Fruit fly (Drosophila melanogaster) whole organism, embryonic: ENCODE results near the gene CG42693.

Source experiments
- ATbp ChIP-seq: fragments of 200-800 bp; sonication (Bioruptor generic); optimal IDR thresholded peaks from 2 replicates; lab custom pipeline; 2017; ENCODE audit warnings: missing biosample characterization, mild to moderate bottlenecking, missing genetic modification characterization, missing genetic modification reagents
- B-H2 ChIP-seq: fragments of 200-800 bp; sonication (Bioruptor generic); optimal IDR thresholded peaks from 2 replicates; lab custom pipeline; 2018; ENCODE audit warnings: missing biosample characterization, mild to moderate bottlenecking, missing genetic modification characterization
- Blimp-1 ChIP-seq: fragments of 200-800 bp; sonication (Bioruptor generic); optimal IDR thresholded peaks from 3 replicates; lab custom pipeline; 2018; ENCODE audit warnings: missing biosample characterization, missing genetic modification characterization, mild to moderate bottlenecking, moderate library complexity, missing genetic modification reagents
- C15 ChIP-seq: fragments of 200-800 bp; sonication (Bioruptor generic); IDR thresholded peaks from 3 replicates; pipeline ENCODE4 v1.3.6; 2022; ENCODE audit warnings: missing biosample characterization, missing genetic modification characterization
- CG11456 ChIP-seq: fragments of 200-800 bp; sonication (Bioruptor generic); IDR thresholded peaks from 3 replicates; pipeline ENCODE4 v1.3.6; 2022; ENCODE audit warnings: missing biosample characterization, missing genetic modification characterization
- CG11696 ChIP-seq: fragments of 200-800 bp; sonication (Bioruptor generic); IDR thresholded peaks from 2 replicates; pipeline ENCODE4 v1.3.6; 2022; ENCODE audit warnings: missing biosample characterization, missing genetic modification characterization
- CG12155 ChIP-seq: fragments of 200-800 bp; sonication (Bioruptor generic); optimal IDR thresholded peaks from 3 replicates; lab custom pipeline; 2016; ENCODE audit warnings: missing biosample characterization, missing genetic modification characterization
- CG13424 ChIP-seq: fragments of 200-800 bp; sonication (Bioruptor generic); optimal IDR thresholded peaks from 2 replicates; lab custom pipeline; 2019; ENCODE audit warnings: missing biosample characterization, mild to moderate bottlenecking, missing genetic modification characterization, moderate library complexity
- CG14710 ChIP-seq: fragments of 200-800 bp; sonication (Bioruptor generic); optimal IDR thresholded peaks from 3 replicates; lab custom pipeline; 2019; ENCODE audit warnings: missing biosample characterization, mild to moderate bottlenecking, missing genetic modification characterization, moderate library complexity
- CG1529 ChIP-seq: fragments of 200-800 bp; sonication (Bioruptor generic); optimal IDR thresholded peaks from 3 replicates; lab custom pipeline; 2018; ENCODE audit warnings: missing biosample characterization, missing genetic modification characterization
- CG18011 ChIP-seq: fragments of 200-800 bp; sonication (Bioruptor generic); optimal IDR thresholded peaks from 2 replicates; lab custom pipeline; 2017; ENCODE audit warnings: missing biosample characterization, missing genetic modification characterization, mild to moderate bottlenecking, moderate library complexity, missing genotype
- CG18476 ChIP-seq: fragments of 200-800 bp; sonication (Bioruptor generic); optimal IDR thresholded peaks from 2 replicates; lab custom pipeline; 2016; ENCODE audit warnings: missing biosample characterization, mild to moderate bottlenecking, missing genetic modification characterization
- CG2199 ChIP-seq: fragments of 200-800 bp; sonication (Bioruptor generic); IDR thresholded peaks from 3 replicates; pipeline ENCODE4 v1.3.6; 2022; ENCODE audit warnings: missing biosample characterization, missing genetic modification characterization
- CG2712 ChIP-seq: fragments of 200-800 bp; optimal IDR thresholded peaks from 3 replicates; lab custom pipeline; 2019; ENCODE audit warnings: missing biosample characterization, mild to moderate bottlenecking, missing genetic modification characterization, moderate library complexity
- CG2889 ChIP-seq: fragments of 200-800 bp; sonication (Bioruptor generic); IDR thresholded peaks from 3 replicates; pipeline ENCODE4 v1.3.6; 2022; ENCODE audit warnings: missing biosample characterization, missing genetic modification characterization
- CG3065 ChIP-seq: fragments of 200-800 bp; sonication (Bioruptor generic); optimal IDR thresholded peaks from 2 replicates; lab custom pipeline; 2016; ENCODE audit warnings: missing biosample characterization, missing genetic modification characterization
- CG34224 ChIP-seq: fragments of 200-800 bp; sonication (Bioruptor generic); IDR thresholded peaks from 3 replicates; pipeline ENCODE4 v1.3.6; 2022; ENCODE audit warnings: missing biosample characterization, missing genetic modification characterization; ENCODE audit not compliant: partially characterized antibody
- CG4730 ChIP-seq: fragments of 200-800 bp; sonication (Bioruptor generic); IDR thresholded peaks from 2 replicates; pipeline ENCODE4 v1.3.6; 2022; ENCODE audit warnings: missing biosample characterization, missing genetic modification characterization
- CG6254 ChIP-seq: fragments of 200-800 bp; sonication (Bioruptor generic); optimal IDR thresholded peaks from 3 replicates; lab custom pipeline; 2017; ENCODE audit warnings: mild to moderate bottlenecking, missing biosample characterization, missing genetic modification reagents, missing genetic modification characterization
- CG6791 ChIP-seq: fragments of 200-800 bp; sonication (Bioruptor generic); IDR thresholded peaks from 3 replicates; pipeline ENCODE4 v1.3.6; 2022; ENCODE audit warnings: missing biosample characterization, missing genetic modification characterization; ENCODE audit not compliant: partially characterized antibody
- CG7556 ChIP-seq: fragments of 200-800 bp; sonication (Bioruptor generic); optimal IDR thresholded peaks from 2 replicates; lab custom pipeline; 2017; ENCODE audit warnings: missing biosample characterization, mild to moderate bottlenecking, missing genetic modification characterization
- CG7963 ChIP-seq: fragments of 200-800 bp; sonication (Bioruptor generic); IDR thresholded peaks from 3 replicates; pipeline ENCODE4 v1.3.6; 2022; ENCODE audit warnings: missing biosample characterization, missing genetic modification characterization; ENCODE audit not compliant: partially characterized antibody
- CG8388 ChIP-seq: fragments of 200-800 bp; sonication (Bioruptor generic); optimal IDR thresholded peaks from 2 replicates; lab custom pipeline; 2019; ENCODE audit warnings: missing biosample characterization, mild to moderate bottlenecking, missing genetic modification characterization, moderate library complexity
- CG9437 ChIP-seq: fragments of 200-800 bp; sonication (Bioruptor generic); optimal IDR thresholded peaks from 2 replicates; lab custom pipeline; 2018; ENCODE audit warnings: missing biosample characterization, mild to moderate bottlenecking, missing genetic modification characterization
- CHES-1-like ChIP-seq: fragments of 200-800 bp; sonication (Bioruptor generic); optimal IDR thresholded peaks from 2 replicates; lab custom pipeline; 2016; ENCODE audit warnings: missing biosample characterization, missing genetic modification characterization
- CTCF ChIP-seq: fragments of 200-800 bp; sonication (Bioruptor generic); optimal IDR thresholded peaks from 2 replicates; lab custom pipeline; 2017; ENCODE audit warnings: missing biosample characterization, mild to moderate bottlenecking, missing genetic modification characterization, moderate library complexity
- Ets65A ChIP-seq: fragments of 200-800 bp; sonication (Bioruptor generic); peaks from one replicate; lab custom pipeline; 2016; ENCODE audit warnings: missing biosample characterization, missing genetic modification characterization
- Fer3 ChIP-seq: fragments of 200-800 bp; sonication (Bioruptor generic); optimal IDR thresholded peaks from 2 replicates; lab custom pipeline; 2018; ENCODE audit warnings: missing biosample characterization, mild to moderate bottlenecking, missing genetic modification characterization, moderate library complexity
- HLHmδ ChIP-seq: fragments of 200-800 bp; sonication (Bioruptor generic); optimal IDR thresholded peaks from 2 replicates; lab custom pipeline; 2018; ENCODE audit warnings: missing biosample characterization, mild to moderate bottlenecking, missing genetic modification characterization, moderate library complexity
- Hr78 ChIP-seq, 2 experiments: fragments of 200-800 bp in 1 of 2; fragments of >200 bp in 1 of 2; sonication (Bioruptor generic) in 1 of 2; optimal IDR thresholded peaks; 2 replicates each; lab custom pipeline; 2017 to 2019; ENCODE audit warnings: missing biosample characterization in 2 of 2, missing genetic modification characterization in 2 of 2, mild to moderate bottlenecking in 1 of 2, moderate library complexity in 1 of 2
- Kr ChIP-seq: fragments of 200-800 bp; sonication (Bioruptor generic); optimal IDR thresholded peaks from 2 replicates; lab custom pipeline; 2017; ENCODE audit warnings: missing biosample characterization, mild to moderate bottlenecking, missing genetic modification characterization
- Sox100B ChIP-seq: fragments of 200-800 bp; sonication (Bioruptor generic); optimal IDR thresholded peaks from 3 replicates; lab custom pipeline; 2018; ENCODE audit warnings: missing biosample characterization, mild to moderate bottlenecking, missing genetic modification characterization
- ara ChIP-seq: fragments of 200-800 bp; sonication (Bioruptor generic); IDR thresholded peaks from 2 replicates; pipeline ENCODE4 v1.3.6; 2022; ENCODE audit warnings: missing biosample characterization, missing genetic modification characterization
- cg ChIP-seq: fragments of 200-800 bp; sonication (Bioruptor generic); optimal IDR thresholded peaks from 3 replicates; lab custom pipeline; 2019; ENCODE audit warnings: missing biosample characterization, mild to moderate bottlenecking, missing genetic modification characterization, moderate library complexity
- chm ChIP-seq: fragments of 200-800 bp; sonication (Bioruptor generic); IDR thresholded peaks from 2 replicates; pipeline ENCODE4 v1.3.6; 2022; ENCODE audit warnings: missing biosample characterization, missing genetic modification characterization
- dan ChIP-seq: fragments of 200-800 bp; sonication (Bioruptor generic); IDR thresholded peaks from 2 replicates; pipeline ENCODE4 v1.3.6; 2022; ENCODE audit warnings: missing biosample characterization, missing genetic modification characterization
- dmrt11E ChIP-seq: fragments of 200-800 bp; sonication (Bioruptor generic); optimal IDR thresholded peaks from 3 replicates; lab custom pipeline; 2018; ENCODE audit warnings: missing biosample characterization, mild to moderate bottlenecking, missing genetic modification characterization, moderate library complexity
- fd96Cb ChIP-seq: fragments of 200-800 bp; sonication (Bioruptor generic); optimal IDR thresholded peaks from 2 replicates; lab custom pipeline; 2018; ENCODE audit warnings: missing biosample characterization, mild to moderate bottlenecking, missing genetic modification characterization, moderate library complexity
- lmd ChIP-seq: fragments of 200-800 bp; sonication (Bioruptor generic); IDR thresholded peaks from 2 replicates; pipeline ENCODE4 v1.3.6; 2022; ENCODE audit warnings: missing biosample characterization, missing genetic modification characterization
- lola ChIP-seq, 3 experiments: fragments of >200 bp in 2 of 3; fragments of 200-800 bp in 1 of 3; sonication (Bioruptor generic) in 1 of 3; optimal IDR thresholded peaks; 2 replicates each; lab custom pipeline; 2017 to 2019; ENCODE audit warnings: missing biosample characterization in 3 of 3, missing genetic modification characterization in 3 of 3, mild to moderate bottlenecking in 1 of 3, moderate library complexity in 1 of 3
- nmo ChIP-seq: fragments of 200-800 bp; sonication (Bioruptor generic); optimal IDR thresholded peaks from 2 replicates; lab custom pipeline; 2018; ENCODE audit warnings: missing biosample characterization, mild to moderate bottlenecking, missing genetic modification characterization, moderate library complexity
- onecut ChIP-seq: fragments of 200-800 bp; sonication (Bioruptor generic); IDR thresholded peaks from 2 replicates; pipeline ENCODE4 v1.3.6; 2022; ENCODE audit warnings: missing biosample characterization, missing genetic modification characterization
- phol ChIP-seq: fragments of 200-800 bp; sonication (Bioruptor generic); optimal IDR thresholded peaks from 3 replicates; lab custom pipeline; 2018; ENCODE audit warnings: missing biosample characterization, mild to moderate bottlenecking, missing genetic modification characterization, moderate library complexity
- repo ChIP-seq: fragments of 200-800 bp; sonication (Bioruptor generic); optimal IDR thresholded peaks from 2 replicates; lab custom pipeline; 2016; ENCODE audit warnings: missing biosample characterization, missing genetic modification characterization
- sc ChIP-seq, 3 experiments: fragments of >200 bp in 2 of 3; fragments of 200-800 bp in 1 of 3; sonication (Bioruptor generic) in 1 of 3; optimal IDR thresholded peaks; 2 replicates in 2 of 3; 3 replicates in 1 of 3; lab custom pipeline; 2017; ENCODE audit warnings: mild to moderate bottlenecking in 1 of 3, missing biosample characterization in 1 of 3, missing genetic modification characterization in 1 of 3, missing genetic modification reagents in 1 of 3
- seq ChIP-seq: fragments of 200-800 bp; sonication (Bioruptor generic); IDR thresholded peaks from 2 replicates; pipeline ENCODE4 v1.3.6; 2022; ENCODE audit warnings: missing biosample characterization, missing genetic modification characterization
- sug ChIP-seq: fragments of 200-800 bp; optimal IDR thresholded peaks from 2 replicates; lab custom pipeline; 2019; ENCODE audit warnings: missing biosample characterization, mild to moderate bottlenecking, missing genetic modification characterization, moderate library complexity
- toy ChIP-seq: fragments of 200-800 bp; sonication (Bioruptor generic); IDR thresholded peaks from 2 replicates; pipeline ENCODE4 v1.3.6; 2022; ENCODE audit warnings: missing biosample characterization, missing genetic modification characterization
- zfh1 ChIP-seq: fragments of 200-800 bp; sonication (Bioruptor generic); IDR thresholded peaks from 3 replicates; pipeline ENCODE4 v1.3.6; 2022; ENCODE audit warnings: missing biosample characterization, missing genetic modification characterization

The CG42693 gene

DNA sequence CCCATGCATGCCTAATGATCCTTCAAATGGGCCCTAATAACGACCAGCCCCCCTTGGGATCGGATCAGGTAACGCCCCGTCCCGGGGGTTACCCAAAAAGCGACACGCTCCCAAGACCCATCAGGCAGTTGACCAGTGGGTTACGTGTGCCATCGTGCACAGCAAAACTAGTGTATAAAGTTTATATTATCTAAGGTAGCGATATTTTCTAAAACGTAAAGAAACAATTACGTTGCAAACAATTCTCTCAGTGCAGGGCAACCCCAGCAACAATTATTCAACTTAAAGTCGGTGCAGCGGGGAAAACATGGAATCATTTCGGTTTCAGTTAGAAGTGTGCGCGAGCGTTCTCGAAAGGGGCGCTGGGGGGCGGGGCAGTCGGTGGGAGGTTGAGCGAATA is 4.4 kb upstream of the CG42693 start (continued):
- TF ChIP-seq CG8388 (GFP tag; lab: Kevin White, UChicago) = peak; percentile 12
- TF ChIP-seq CG6791 (GFP tag; lab: Robert Waterston, UW) = 0 out of 3 replicates have a peak, but pooled peaks have one; percentile 5
- TF ChIP-seq Sox100B (GFP tag; lab: Kevin White, UChicago) = peak; percentile 26
- peak; percentile 42 for TF ChIP-seq dmrt11E
- 0 out of 2 replicates have a peak, but pooled peaks have one; percentile 5 for TF ChIP-seq lmd (GFP tag; lab: Robert Waterston, UW)
- no peak for TF ChIP-seq CG18476
- peak; percentile 25 for TF ChIP-seq fd96Cb (tag; lab: Kevin White, UChicago)
- peak; percentile 37 for TF ChIP-seq nmo
- TF ChIP-seq CG34224 (GFP tag; lab: Robert Waterston, UW) = no peak
- TF ChIP-seq CG4730 = no peak
- TF ChIP-seq ATbp = peak; percentile 25
- peak in 1 of 2 experiments; percentile 47 for TF ChIP-seq Hr78 (GFP tag; optimal IDR thresholded peaks at IDR 0.05; lab: Kevin White, UChicago)
- peak; percentile 64 for TF ChIP-seq CG3065 (GFP tag; lab: Kevin White, UChicago)
- TF ChIP-seq lola (GFP tag; optimal IDR thresholded peaks at IDR 0.05; lab: Kevin White, UChicago) = peak in 1 of 3 experiments; percentile 43
- peak; percentile 38 for TF ChIP-seq CG14710 (tag; lab: Kevin White, UChicago)
- peak; percentile 3 for TF ChIP-seq sug (tag; lab: Kevin White, UChicago)
- TF ChIP-seq chm (GFP tag; lab: Robert Waterston, UW) = no peak
- TF ChIP-seq Kr (GFP tag; lab: Kevin White, UChicago) = no peak
- TF ChIP-seq repo (GFP tag; lab: Kevin White, UChicago) = no peak
- TF ChIP-seq CG13424 = peak; percentile 6
- peak; percentile 21 for TF ChIP-seq CG1529 (GFP tag; lab: Kevin White, UChicago)
- TF ChIP-seq CG6254 (GFP tag; lab: Kevin White, UChicago) = peak; percentile 8
- peak; percentile 32 for TF ChIP-seq phol (tag; lab: Kevin White, UChicago)
- TF ChIP-seq CG2199 (GFP tag; lab: Robert Waterston, UW) = 0 out of 3 replicates have a peak, but pooled peaks have one; percentile 7
- TF ChIP-seq seq (GFP tag; lab: Robert Waterston, UW) = 0 out of 2 replicates have a peak, but pooled peaks have one; percentile 24
- no peak for TF ChIP-seq CG12155
- peak; percentile 58 for TF ChIP-seq CG2712
- TF ChIP-seq B-H2 (GFP tag; lab: Kevin White, UChicago) = no peak
- no peak for TF ChIP-seq CTCF (GFP tag; lab: Kevin White, UChicago)
- 0 out of 3 replicates have a peak, but pooled peaks have one; percentile 19 for TF ChIP-seq zfh1 (GFP tag; lab: Robert Waterston, UW)
- no peak for TF ChIP-seq dan (GFP tag; lab: Robert Waterston, UW)
- no peak for TF ChIP-seq CG18011 (GFP tag; lab: Kevin White, UChicago)
- TF ChIP-seq CG7963 (GFP tag; lab: Robert Waterston, UW) = no peak
- peak; percentile 76 for TF ChIP-seq Blimp-1
- TF ChIP-seq CG11696 (GFP tag; lab: Robert Waterston, UW) = 0 out of 2 replicates have a peak, but pooled peaks have one; percentile 6
- TF ChIP-seq Fer3 (tag; lab: Kevin White, UChicago) = no peak
- no peak for TF ChIP-seq cg
- TF ChIP-seq CG9437 (GFP tag; lab: Kevin White, UChicago) = peak; percentile 9
- no peak for TF ChIP-seq CHES-1-like (GFP tag; lab: Kevin White, UChicago)
- TF ChIP-seq HLHmδ (GFP tag; lab: Kevin White, UChicago) = no peak
- 0 out of 2 replicates have a peak, but pooled peaks have one; percentile 4 for TF ChIP-seq onecut (GFP tag; lab: Robert Waterston, UW)
- TF ChIP-seq Ets65A (GFP tag; lab: Kevin White, UChicago) = peak; percentile 55
- TF ChIP-seq toy (GFP tag; lab: Robert Waterston, UW) = no peak
- TF ChIP-seq ara = no peak; the same call in 1 of the 2 replicates
- TF ChIP-seq CG2889 (GFP tag; lab: Robert Waterston, UW) = no peak
- TF ChIP-seq sc (optimal IDR thresholded peaks at IDR 0.05; lab: Kevin White, UChicago) = no peak
- TF ChIP-seq sc (GFP tag; optimal IDR thresholded peaks at IDR 0.05; lab: Kevin White, UChicago) = no peak
- no peak for TF ChIP-seq CG7556
- no peak for TF ChIP-seq CG11456 (GFP tag; lab: Robert Waterston, UW)
- TF ChIP-seq C15 (GFP tag; lab: Robert Waterston, UW) = no peak
